Worm (Caenorhabditis elegans): ENCODE data around the gene nlp-22.

The nlp-22 gene

DNA sequence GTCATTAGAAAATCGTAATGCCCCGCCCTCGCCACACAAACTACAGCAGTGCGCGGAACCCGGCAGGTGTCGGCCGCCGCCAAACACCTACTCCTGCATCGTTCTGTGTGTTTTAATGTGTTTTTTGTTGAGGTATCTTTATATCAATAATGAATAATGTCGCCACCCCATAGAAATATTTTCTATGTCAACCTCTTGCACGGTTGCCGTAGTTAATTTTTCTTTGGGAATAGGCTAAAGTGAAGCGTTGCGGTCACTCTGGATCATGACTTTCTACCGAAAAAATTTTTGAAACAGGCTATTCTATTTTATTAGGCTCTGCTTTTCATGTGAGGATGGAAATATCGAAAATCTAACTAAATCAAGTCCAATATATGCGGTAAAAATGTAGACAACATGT lies 13.0 kb downstream of the nlp-22 start:
- TF ChIP-seq snpc-4 (GFP tag; optimal IDR thresholded peaks at IDR 0.05): peak; percentile 98
- TF ChIP-seq snpc-4 (tag; optimal IDR thresholded peaks at IDR 0.05): peak; percentile 94 to 99 (median 98)
- peak; percentile 77 for TF ChIP-seq ama-1 (optimal IDR thresholded peaks at IDR 0.05)
- no peak for TF ChIP-seq ama-1 (GFP tag; optimal IDR thresholded peaks at IDR 0.05)
- no peak for TF ChIP-seq athp-1 (tag; optimal IDR thresholded peaks at IDR 0.05)
- peak; percentile 22 for TF ChIP-seq ztf-18 (tag; optimal IDR thresholded peaks at IDR 0.05)
- no peak for TF ChIP-seq ceh-79 (tag; optimal IDR thresholded peaks at IDR 0.05)
- TF ChIP-seq K11D2.4 (GFP tag; IDR thresholded peaks at IDR 0.05): no peak
- TF ChIP-seq mxl-1 (tag; optimal IDR thresholded peaks at IDR 0.05): no peak
- no peak for TF ChIP-seq aptf-3 (GFP tag; IDR thresholded peaks at IDR 0.05)
- no peak for TF ChIP-seq rpc-1 (optimal IDR thresholded peaks at IDR 0.05)
- peak; percentile 12 for TF ChIP-seq rpc-1 (tag; optimal IDR thresholded peaks at IDR 0.05)
- no peak for TF ChIP-seq madf-3 (GFP tag; IDR thresholded peaks at IDR 0.05)
- TF ChIP-seq nfya-1 (tag; optimal IDR thresholded peaks at IDR 0.05; ENCODE audit: borderline replicate concordance, insufficient read depth): no peak
- TF ChIP-seq lin-40 (tag; optimal IDR thresholded peaks at IDR 0.05): no peak
- TF ChIP-seq madf-8 (GFP tag; conservative IDR thresholded peaks at IDR 0.05): no peak
- no peak for TF ChIP-seq nhr-90 (tag; optimal IDR thresholded peaks at IDR 0.05)
- no peak for TF ChIP-seq unc-130 (GFP tag; optimal IDR thresholded peaks at IDR 0.05)
- no peak for TF ChIP-seq attf-3 (GFP tag; conservative IDR thresholded peaks at IDR 0.05)
- TF ChIP-seq aptf-2 (GFP tag; conservative IDR thresholded peaks at IDR 0.05): no peak
- no peak for TF ChIP-seq ztf-28 (GFP tag; IDR thresholded peaks at IDR 0.05)
- no peak for TF ChIP-seq attf-5 (GFP tag; optimal IDR thresholded peaks at IDR 0.05)
- TF ChIP-seq hmg-1.2 (GFP tag; IDR thresholded peaks at IDR 0.05): peak; percentile 91
- no peak for TF ChIP-seq F52B5.7 (tag; optimal IDR thresholded peaks at IDR 0.05)
- TF ChIP-seq F10E7.11 (tag; optimal IDR thresholded peaks at IDR 0.05): no peak
- no peak for TF ChIP-seq B0261.1 (tag; optimal IDR thresholded peaks at IDR 0.05)
- TF ChIP-seq attf-6 (GFP tag; IDR thresholded peaks at IDR 0.05): peak; percentile 88
- no peak for TF ChIP-seq dpl-1 (GFP tag; optimal IDR thresholded peaks at IDR 0.05)
- TF ChIP-seq Y95B8A.8 (GFP tag; IDR thresholded peaks at IDR 0.05): no peak
- TF ChIP-seq cebp-1 (GFP tag; IDR thresholded peaks at IDR 0.05): no peak
- TF ChIP-seq cebp-1 (tag; optimal IDR thresholded peaks at IDR 0.05): no peak
- no peak for TF ChIP-seq B0019.2 (GFP tag; conservative IDR thresholded peaks at IDR 0.05)
- peak; percentile 61; the same call in 1 of the 2 replicates for TF ChIP-seq hsf-1 (GFP tag; IDR thresholded peaks at IDR 0.05)
- no peak for TF ChIP-seq mes-4 (tag; optimal IDR thresholded peaks at IDR 0.05)
- peak; percentile 95 for TF ChIP-seq snpc-1.3 (tag; optimal IDR thresholded peaks at IDR 0.05; ENCODE audit: insufficient read depth)
- TF ChIP-seq lir-1 (GFP tag; conservative IDR thresholded peaks at IDR 0.05): no peak
- no peak for TF ChIP-seq F55B11.4 (tag; optimal IDR thresholded peaks at IDR 0.05; ENCODE audit: borderline replicate concordance, insufficient read depth)
- TF ChIP-seq let-526 (GFP tag; IDR thresholded peaks at IDR 0.05): no peak
- TF ChIP-seq dox-1 (GFP tag; IDR thresholded peaks at IDR 0.05): no peak; the same call in 1 of the 2 replicates
- no peak for TF ChIP-seq Y67H2A.10 (GFP tag; conservative IDR thresholded peaks at IDR 0.05)
- TF ChIP-seq sptf-2 (GFP tag; optimal IDR thresholded peaks at IDR 0.05): no peak
- TF ChIP-seq T07F8.4 (tag; optimal IDR thresholded peaks at IDR 0.05): no peak
- no peak for TF ChIP-seq K12H6.12 (tag; optimal IDR thresholded peaks at IDR 0.05)
- TF ChIP-seq chd-7 (tag; optimal IDR thresholded peaks at IDR 0.05): no peak
- TF ChIP-seq nfyb-1 (GFP tag; IDR thresholded peaks at IDR 0.05): no peak
- no peak for TF ChIP-seq nhr-80 (tag; optimal IDR thresholded peaks at IDR 0.05)
- no peak for TF ChIP-seq T26A5.8 (tag; optimal IDR thresholded peaks at IDR 0.05)
- no peak for TF ChIP-seq zim-3 (tag; optimal IDR thresholded peaks at IDR 0.05)
- no peak for TF ChIP-seq nhr-27 (tag; optimal IDR thresholded peaks at IDR 0.05)
- no peak for TF ChIP-seq F33H1.4 (GFP tag; IDR thresholded peaks at IDR 0.05)
- TF ChIP-seq somi-1 (GFP tag; optimal IDR thresholded peaks at IDR 0.05): no peak

All from whole organism, young adult.